Worm (Caenorhabditis elegans): ENCODE results near the gene mut-15.

DNA sequence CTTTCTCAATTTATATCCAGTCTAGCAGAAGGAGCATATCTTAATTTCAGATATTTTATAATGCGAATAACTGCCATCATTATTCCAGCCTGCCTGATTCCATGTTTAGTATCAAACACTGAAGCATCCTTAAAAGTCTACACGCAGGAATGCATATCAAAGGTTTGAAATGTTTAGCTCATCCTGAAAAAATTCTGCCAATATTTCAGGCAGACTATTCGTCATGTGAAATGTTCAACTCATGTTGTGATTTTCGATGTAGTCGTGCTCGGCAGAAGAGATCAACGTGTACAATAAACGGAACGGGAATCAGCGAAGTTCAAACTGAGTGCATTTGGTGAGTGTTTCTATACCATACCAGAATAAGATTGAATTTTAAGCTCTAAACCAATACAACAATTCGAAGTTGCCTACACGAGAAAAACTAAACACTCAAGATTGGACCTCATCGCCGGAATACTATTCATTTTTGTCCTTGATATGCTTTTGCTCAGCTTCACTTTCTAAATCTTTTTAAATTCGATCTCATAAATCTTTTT is 2.8 kb upstream of the mut-15 start, which contains the start of gene T01C3.11:
- TF ChIP-seq ztf-11 (tag; optimal IDR thresholded peaks at IDR 0.05) (no peak), ZK546.5 (tag; optimal IDR thresholded peaks at IDR 0.05) (no peak), nhr-76 (tag; optimal IDR thresholded peaks at IDR 0.05) (no peak), ceh-82 (tag; optimal IDR thresholded peaks at IDR 0.05) (no peak), elt-3 (tag; optimal IDR thresholded peaks at IDR 0.05) (no peak)

All from whole organism, L3 larva.